Worm (Caenorhabditis elegans): ENCODE measurements around the gene K09C6.10.

DNA sequence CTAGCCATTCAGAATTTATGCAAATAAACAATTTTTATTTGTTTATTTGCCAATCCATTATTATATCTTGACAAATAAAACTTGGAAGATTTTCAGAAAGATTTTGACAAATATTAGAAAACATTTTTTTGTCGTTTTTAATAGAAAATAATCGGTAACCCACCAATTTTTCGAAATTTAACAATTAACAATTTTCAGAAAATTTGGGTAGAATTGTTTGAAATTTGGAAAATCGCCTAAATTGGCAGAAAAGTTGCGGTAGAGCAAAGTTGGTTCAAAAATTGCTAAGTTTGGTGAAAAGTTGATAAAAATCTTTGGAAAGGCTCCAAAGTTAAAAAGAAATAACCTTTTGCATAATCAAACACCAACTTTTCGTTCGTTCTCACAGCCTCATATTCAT lies 31.0 kb upstream of the K09C6.10 start:
- TF ChIP-seq lin-39 (tag; optimal IDR thresholded peaks at IDR 0.05): no peak
- TF ChIP-seq fkh-2 (tag; optimal IDR thresholded peaks at IDR 0.05): no peak
- TF ChIP-seq fkh-10 (GFP tag; optimal IDR thresholded peaks at IDR 0.05): no peak
- no peak for TF ChIP-seq tbx-2 (tag; optimal IDR thresholded peaks at IDR 0.05)
- no peak for TF ChIP-seq ceh-82 (tag; optimal IDR thresholded peaks at IDR 0.05)
- TF ChIP-seq nhr-11 (tag; optimal IDR thresholded peaks at IDR 0.05): no peak
- no peak for TF ChIP-seq eor-1 (tag; optimal IDR thresholded peaks at IDR 0.05)
- no peak for TF ChIP-seq skn-1 (tag; optimal IDR thresholded peaks at IDR 0.05)

Measured in whole organism, L3 larva.